Worm (Caenorhabditis elegans): Measurements from ENCODE around the gene F47B10.4.

ce11 chrX:10924031-10924430 lies 33.0 kb downstream of the F47B10.4 start:
- no peak for TF ChIP-seq dve-1 (tag; optimal IDR thresholded peaks at IDR 0.05)
- no peak for TF ChIP-seq sox-2 (GFP tag; IDR thresholded peaks at IDR 0.05)
- no peak for TF ChIP-seq odd-2 (tag; optimal IDR thresholded peaks at IDR 0.05)
- no peak for TF ChIP-seq sox-4 (tag; optimal IDR thresholded peaks at IDR 0.05)

Measured in whole organism, late embryonic.